Worm (Caenorhabditis elegans) whole organism, young adult: ENCODE data around the gene F15B9.10.

Experiments
- F49E8.2 ChIP-seq: sonication (generic microtip); optimal IDR thresholded peaks from 3 replicates; lab custom pipeline; 2017; ENCODE audit warnings: missing genetic modification characterization, mild to moderate bottlenecking, missing compliant biosample characterization, antibody characterized with exemption, moderate library complexity; ENCODE audit not compliant: insufficient read depth
- ama-1 ChIP-seq, 3 experiments: fragments of 150-350 bp in 1 of 3; sonication (generic microtip) in 2 of 3; optimal IDR thresholded peaks; 2 replicates each; lab custom pipeline; 2014 to 2018; ENCODE audit warnings: missing biosample characterization in 2 of 3, missing genetic modification characterization in 2 of 3, missing genetic modification reagents in 2 of 3
- hlh-26 ChIP-seq: fragments of 200-800 bp; sonication (Bioruptor generic); conservative IDR thresholded peaks from 2 replicates; pipeline ENCODE4 v1.3.6; 2022; ENCODE audit warnings: missing genetic modification reagents, missing genetic modification characterization, missing compliant biosample characterization
- snpc-4 ChIP-seq, 5 experiments: fragments of 150-350 bp in 1 of 5; sonication (generic microtip) in 4 of 5; optimal IDR thresholded peaks; 2 replicates each; lab custom pipeline; 2014 to 2018; ENCODE audit warnings: missing genetic modification characterization in 5 of 5, missing biosample characterization in 3 of 5, antibody characterized with exemption in 2 of 5, mild to moderate bottlenecking in 2 of 5, missing compliant biosample characterization in 2 of 5, missing genotype in 2 of 5, moderate library complexity in 2 of 5, missing genetic modification reagents in 1 of 5
- ztf-18 ChIP-seq: sonication (generic microtip); optimal IDR thresholded peaks from 2 replicates; lab custom pipeline; 2016; ENCODE audit warnings: missing genotype, mild to moderate bottlenecking, missing genetic modification characterization, missing compliant biosample characterization

DNA sequence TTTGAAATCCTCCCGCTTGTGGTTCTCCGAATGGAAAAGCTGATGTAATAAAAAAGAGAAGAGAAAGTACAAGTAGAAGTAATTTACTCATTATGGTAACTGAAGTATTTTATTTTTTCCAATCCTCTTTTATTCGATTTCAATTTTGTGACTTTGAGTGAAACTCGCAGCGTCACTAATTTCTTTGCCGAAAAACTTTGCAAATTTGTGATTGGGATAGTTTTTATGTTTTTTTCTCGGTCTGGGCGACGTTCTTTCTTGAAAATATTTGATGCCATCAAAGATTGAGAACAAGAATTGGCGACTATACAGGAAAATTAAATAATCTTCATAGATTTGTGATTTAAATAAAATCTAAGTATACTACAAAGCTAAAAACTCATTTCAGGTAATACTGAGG, 9.2 kb downstream of the F15B9.10 start, which contains the start of gene far-4:
- no peak for TF ChIP-seq ztf-18 (tag; lab: Kevin White, UChicago)
- no peak for TF ChIP-seq F49E8.2 (tag; lab: Kevin White, UChicago)
- TF ChIP-seq ama-1 (optimal IDR thresholded peaks at IDR 0.05; lab: Kevin White, UChicago): no peak
- no peak for TF ChIP-seq ama-1 (GFP tag; optimal IDR thresholded peaks at IDR 0.05; lab: Kevin White, UChicago)
- TF ChIP-seq snpc-4 (GFP tag; optimal IDR thresholded peaks at IDR 0.05; lab: Kevin White, UChicago): no peak
- TF ChIP-seq snpc-4 (tag; optimal IDR thresholded peaks at IDR 0.05; lab: Kevin White, UChicago): no peak
- no peak for TF ChIP-seq hlh-26 (GFP tag; lab: Robert Waterston, UW)
